Fruit fly (Drosophila melanogaster) whole organism, prepupa: ENCODE measurements around the gene ry.

ENCODE experiments used
- CG10669 ChIP-seq: fragments of 200-800 bp; sonication (Bioruptor generic); optimal IDR thresholded peaks from 3 replicates; lab custom pipeline; 2018; ENCODE audit warnings: missing biosample characterization, mild to moderate bottlenecking, missing genetic modification characterization, moderate library complexity
- CG11294 ChIP-seq: fragments of 200-800 bp; sonication (Bioruptor generic); IDR thresholded peaks from 2 replicates; pipeline ENCODE4 v1.3.6; 2022; ENCODE audit warnings: missing biosample characterization, missing genetic modification characterization
- CG31627 ChIP-seq: fragments of 200-800 bp; sonication (Bioruptor generic); optimal IDR thresholded peaks from 3 replicates; lab custom pipeline; 2016; ENCODE audit warnings: missing biosample characterization, missing genetic modification characterization
- CG32006 ChIP-seq: fragments of 200-800 bp; sonication (Bioruptor generic); optimal IDR thresholded peaks from 3 replicates; lab custom pipeline; 2017; ENCODE audit warnings: missing biosample characterization, mild to moderate bottlenecking, missing genetic modification characterization
- CG34406 ChIP-seq: fragments of 200-800 bp; sonication (Bioruptor generic); optimal IDR thresholded peaks from 3 replicates; lab custom pipeline; 2016; ENCODE audit warnings: missing biosample characterization, missing genetic modification characterization
- CG3919 ChIP-seq: fragments of 200-800 bp; sonication (Bioruptor generic); optimal IDR thresholded peaks from 3 replicates; lab custom pipeline; 2016; ENCODE audit warnings: missing biosample characterization, missing genetic modification characterization
- CG6163 ChIP-seq: fragments of 200-800 bp; sonication (Bioruptor generic); IDR thresholded peaks from 3 replicates; pipeline ENCODE4 v1.3.6; 2022; ENCODE audit warnings: missing biosample characterization, missing genetic modification characterization
- CG6276 ChIP-seq: fragments of 200-800 bp; sonication (Bioruptor generic); optimal IDR thresholded peaks from 2 replicates; lab custom pipeline; 2017; ENCODE audit warnings: missing biosample characterization, mild to moderate bottlenecking, missing genetic modification characterization
- CG6854 ChIP-seq: fragments of 200-800 bp; sonication (Bioruptor generic); optimal IDR thresholded peaks from 2 replicates; lab custom pipeline; 2017; ENCODE audit warnings: missing biosample characterization, mild to moderate bottlenecking, missing genetic modification characterization
- CG8319 ChIP-seq: fragments of 200-800 bp; sonication (Bioruptor generic); optimal IDR thresholded peaks from 3 replicates; lab custom pipeline; 2016; ENCODE audit warnings: missing biosample characterization, missing genetic modification characterization
- CG8632 ChIP-seq: fragments of 200-800 bp; sonication (Bioruptor generic); optimal IDR thresholded peaks from 3 replicates; lab custom pipeline; 2016; ENCODE audit warnings: missing biosample characterization, missing genetic modification characterization
- Eip75B ChIP-seq: fragments of 200-800 bp; sonication (Bioruptor generic); optimal IDR thresholded peaks from 3 replicates; lab custom pipeline; 2016; ENCODE audit warnings: missing biosample characterization, missing genetic modification characterization
- Eip93F ChIP-seq: fragments of 200-800 bp; sonication (Bioruptor generic); optimal IDR thresholded peaks from 2 replicates; lab custom pipeline; 2016; ENCODE audit warnings: missing biosample characterization, mild to moderate bottlenecking, missing genetic modification characterization
- Ets21C ChIP-seq: fragments of 200-800 bp; sonication (Bioruptor generic); optimal IDR thresholded peaks from 3 replicates; lab custom pipeline; 2016; ENCODE audit warnings: missing biosample characterization, missing genetic modification characterization
- Ets96B ChIP-seq: fragments of 200-800 bp; optimal IDR thresholded peaks from 2 replicates; lab custom pipeline; 2019; ENCODE audit warnings: missing biosample characterization, mild to moderate bottlenecking, missing genetic modification characterization, moderate library complexity
- Gug ChIP-seq: fragments of 200-800 bp; sonication (Bioruptor generic); IDR thresholded peaks from 2 replicates; pipeline ENCODE4 v1.3.6; 2022; ENCODE audit warnings: missing biosample characterization, missing genetic modification characterization
- Hr39 ChIP-seq: fragments of 200-800 bp; sonication (Bioruptor generic); optimal IDR thresholded peaks from 2 replicates; lab custom pipeline; 2016; ENCODE audit warnings: missing biosample characterization, missing genetic modification characterization
- Lpt ChIP-seq: fragments of 200-800 bp; sonication (Bioruptor generic); optimal IDR thresholded peaks from 3 replicates; lab custom pipeline; 2016; ENCODE audit warnings: missing biosample characterization, missing genetic modification characterization
- Met ChIP-seq: fragments of 200-800 bp; sonication (Bioruptor generic); optimal IDR thresholded peaks from 3 replicates; lab custom pipeline; 2016; ENCODE audit warnings: missing biosample characterization, missing genetic modification characterization
- OdsH ChIP-seq: fragments of 200-800 bp; sonication (Bioruptor generic); optimal IDR thresholded peaks from 3 replicates; lab custom pipeline; 2016; ENCODE audit warnings: missing biosample characterization, missing genetic modification characterization
- Sox102F ChIP-seq: fragments of 200-800 bp; sonication (Bioruptor generic); optimal IDR thresholded peaks from 2 replicates; lab custom pipeline; 2016; ENCODE audit warnings: missing biosample characterization, mild to moderate bottlenecking, missing genetic modification characterization
- achi ChIP-seq: fragments of 200-800 bp; sonication (Bioruptor generic); optimal IDR thresholded peaks from 3 replicates; lab custom pipeline; 2016; ENCODE audit warnings: missing biosample characterization, missing genetic modification characterization
- acj6 ChIP-seq: fragments of 200-800 bp; sonication (Bioruptor generic); optimal IDR thresholded peaks from 3 replicates; lab custom pipeline; 2016; ENCODE audit warnings: missing biosample characterization, missing genetic modification characterization
- cyc ChIP-seq: fragments of 200-800 bp; sonication (Bioruptor generic); optimal IDR thresholded peaks from 3 replicates; lab custom pipeline; 2016; ENCODE audit warnings: missing biosample characterization, missing genetic modification characterization
- dac ChIP-seq: fragments of 200-800 bp; sonication (Bioruptor generic); optimal IDR thresholded peaks from 2 replicates; lab custom pipeline; 2017; ENCODE audit warnings: missing biosample characterization, mild to moderate bottlenecking, missing genetic modification characterization
- dsx ChIP-seq: fragments of 200-800 bp; optimal IDR thresholded peaks from 3 replicates; lab custom pipeline; 2019; ENCODE audit warnings: missing biosample characterization, mild to moderate bottlenecking, missing genetic modification characterization, moderate library complexity; ENCODE audit not compliant: poor library complexity, severe bottlenecking
- eg ChIP-seq: fragments of 200-800 bp; sonication (Bioruptor generic); IDR thresholded peaks from 3 replicates; pipeline ENCODE4 v1.3.6; 2022; ENCODE audit warnings: missing biosample characterization, missing genetic modification characterization
- esn ChIP-seq: fragments of 200-800 bp; sonication (Bioruptor generic); optimal IDR thresholded peaks from 2 replicates; lab custom pipeline; 2016; ENCODE audit warnings: missing biosample characterization, mild to moderate bottlenecking, missing genetic modification characterization, moderate library complexity
- fd59A ChIP-seq: fragments of 200-800 bp; sonication (Bioruptor generic); optimal IDR thresholded peaks from 2 replicates; lab custom pipeline; 2017; ENCODE audit warnings: missing biosample characterization, mild to moderate bottlenecking, missing genetic modification characterization, missing genetic modification reagents
- fd85E ChIP-seq: fragments of 200-800 bp; sonication (Bioruptor generic); optimal IDR thresholded peaks from 3 replicates; lab custom pipeline; 2016; ENCODE audit warnings: missing biosample characterization, missing genetic modification characterization
- fkh ChIP-seq: fragments of 200-800 bp; sonication (Bioruptor generic); optimal IDR thresholded peaks from 3 replicates; lab custom pipeline; 2017; ENCODE audit warnings: missing biosample characterization, mild to moderate bottlenecking, missing genetic modification characterization, moderate library complexity
- pdm3 ChIP-seq: fragments of 200-800 bp; sonication (Bioruptor generic); optimal IDR thresholded peaks from 3 replicates; lab custom pipeline; 2016; ENCODE audit warnings: missing biosample characterization, missing genetic modification characterization
- salr ChIP-seq, 2 experiments: fragments of 200-800 bp; sonication (Bioruptor generic); optimal IDR thresholded peaks; 3 replicates each; lab custom pipeline; 2016 to 2018; ENCODE audit warnings: missing biosample characterization in 2 of 2, missing genetic modification characterization in 2 of 2, mild to moderate bottlenecking in 1 of 2
- spab ChIP-seq: fragments of 200-800 bp; sonication (Bioruptor generic); optimal IDR thresholded peaks from 2 replicates; lab custom pipeline; 2017; ENCODE audit warnings: missing biosample characterization, mild to moderate bottlenecking, missing genetic modification characterization, missing genetic modification reagents
- svp ChIP-seq: fragments of 200-800 bp; sonication (Bioruptor generic); peaks from one replicate; lab custom pipeline; 2016; ENCODE audit warnings: missing biosample characterization, missing genetic modification characterization
- topi ChIP-seq: fragments of 200-800 bp; sonication (Bioruptor generic); optimal IDR thresholded peaks from 3 replicates; lab custom pipeline; 2016; ENCODE audit warnings: missing biosample characterization, missing genetic modification characterization
- vri ChIP-seq: fragments of 200-800 bp; sonication (Bioruptor generic); optimal IDR thresholded peaks from 3 replicates; lab custom pipeline; 2016; ENCODE audit warnings: missing biosample characterization, mild to moderate bottlenecking, missing genetic modification characterization

The ry gene

dm6 chr3R:13051298-13051723 lies 19.0 kb downstream of the ry start, which contains the start of gene CG7966 (continued):
- TF ChIP-seq CG32006 (no peak), Met (GFP tag; lab: Kevin White, UChicago) (no peak), pdm3 (GFP tag; lab: Kevin White, UChicago) (no peak), CG34406 (GFP tag; lab: Kevin White, UChicago) (no peak), topi (GFP tag; lab: Kevin White, UChicago) (peak; percentile 13), dac (GFP tag; lab: Kevin White, UChicago) (no peak), CG10669 (GFP tag; lab: Kevin White, UChicago) (no peak), Ets21C (GFP tag; lab: Kevin White, UChicago) (no peak), Eip93F (no peak), OdsH (GFP tag; lab: Kevin White, UChicago) (no peak), fd85E (GFP tag; lab: Kevin White, UChicago) (no peak), svp (GFP tag; lab: Kevin White, UChicago) (peak; percentile 95), CG6276 (no peak), cyc (GFP tag; lab: Kevin White, UChicago) (no peak), Gug (no peak), CG3919 (GFP tag; lab: Kevin White, UChicago) (peak; percentile 53), eg (GFP tag; lab: Robert Waterston, UW) (peak; percentile 46; the same call in 2 of the 3 replicates), CG6854 (peak; percentile 81), acj6 (GFP tag; lab: Kevin White, UChicago) (no peak), achi (GFP tag; lab: Kevin White, UChicago) (no peak), CG11294 (GFP tag; lab: Robert Waterston, UW) (no peak), Lpt (GFP tag; lab: Kevin White, UChicago) (peak; percentile 42), Sox102F (GFP tag; lab: Kevin White, UChicago) (peak; percentile 67), Ets96B (tag; lab: Kevin White, UChicago) (no peak), CG6163 (GFP tag; lab: Robert Waterston, UW) (no peak; the same call in 1 of the 3 replicates), dsx (peak; percentile 96), salr (GFP tag; optimal IDR thresholded peaks at IDR 0.05; lab: Kevin White, UChicago) (no peak), CG8319 (GFP tag; lab: Kevin White, UChicago) (no peak), spab (GFP tag; lab: Kevin White, UChicago) (no peak)

dm6 chr3R:13051942-13052693 lies 19.8 kb downstream of the ry start, which contains the start of gene pic:
TSS of gene pic (plus strand) at chr3R:13052245.
- TF ChIP-seq topi (GFP tag; lab: Kevin White, UChicago) (no peak), fkh (GFP tag; lab: Kevin White, UChicago) (peak; percentile 60), CG6276 (peak; percentile 98)

dm6 chr3R:13056553-13056952 lies 24.2 kb downstream of the ry start:
- TF ChIP-seq CG32006 (no peak), CG6276 (no peak), vri (no peak), fd59A (no peak), salr (GFP tag; optimal IDR thresholded peaks at IDR 0.05; lab: Kevin White, UChicago) (no peak), Hr39 (GFP tag; lab: Kevin White, UChicago) (no peak), CG8632 (GFP tag; lab: Kevin White, UChicago) (no peak), Eip75B (GFP tag; lab: Kevin White, UChicago) (no peak), cyc (GFP tag; lab: Kevin White, UChicago) (no peak), CG6854 (no peak), OdsH (GFP tag; lab: Kevin White, UChicago) (no peak), fd85E (GFP tag; lab: Kevin White, UChicago) (no peak), fkh (GFP tag; lab: Kevin White, UChicago) (no peak), esn (GFP tag; lab: Kevin White, UChicago) (no peak), CG31627 (GFP tag; lab: Kevin White, UChicago) (no peak), CG34406 (GFP tag; lab: Kevin White, UChicago) (no peak), spab (GFP tag; lab: Kevin White, UChicago) (no peak), Lpt (GFP tag; lab: Kevin White, UChicago) (no peak), CG6163 (GFP tag; lab: Robert Waterston, UW) (no peak)
